Worm (Caenorhabditis elegans) whole organism, L4/young adult: ENCODE data around the gene T16G1.9.

Experiments
- dao-5 ChIP-seq: sonication (generic microtip); optimal IDR thresholded peaks from 2 replicates; lab custom pipeline; 2016; ENCODE audit warnings: missing genotype, missing genetic modification characterization, moderate library complexity, missing compliant biosample characterization
- him-1 ChIP-seq: sonication (generic microtip); optimal IDR thresholded peaks from 2 replicates; lab custom pipeline; 2016; ENCODE audit warnings: missing genotype, missing genetic modification reagents, missing genetic modification characterization, missing compliant biosample characterization

DNA sequence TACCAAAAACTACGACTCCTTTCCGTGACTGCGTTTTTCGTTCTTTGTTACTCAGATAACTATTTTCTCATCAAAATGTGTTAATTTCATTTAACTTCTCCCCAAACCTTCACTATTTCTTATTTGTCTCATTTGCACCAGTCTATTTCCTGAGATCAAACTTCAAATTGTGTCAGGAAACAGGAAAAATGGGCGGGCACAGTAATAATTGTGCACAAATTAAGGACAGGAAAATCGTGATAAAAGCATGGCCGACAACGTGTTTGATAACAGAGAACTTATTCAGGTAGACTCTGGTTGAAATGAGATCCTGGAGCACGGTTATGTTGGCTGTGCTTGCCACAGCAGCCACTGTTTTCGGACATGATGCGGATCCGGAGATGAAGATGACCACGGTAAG is 31.0 kb downstream of the T16G1.9 start, which contains the start of gene lipl-1:
- TF ChIP-seq dao-5 (tag; lab: Kevin White, UChicago): no peak
- TF ChIP-seq him-1 (tag; lab: Kevin White, UChicago): no peak
